Worm (Caenorhabditis elegans) whole organism, L1 larva: Measurements from ENCODE around the gene str-141.

Source experiments
- aha-1 ChIP-seq: fragments of 150-350 bp; optimal IDR thresholded peaks from 2 replicates; lab custom pipeline; 2014; ENCODE audit warnings: missing biosample characterization, missing genetic modification characterization
- lin-35 ChIP-seq, 2 experiments: fragments of 150-350 bp; optimal IDR thresholded peaks; 2 replicates each; lab custom pipeline; 2014; ENCODE audit warnings: missing biosample characterization in 2 of 2, missing genetic modification characterization in 2 of 2, missing genetic modification reagents in 2 of 2
- nhr-76 ChIP-seq: sonication (generic microtip); optimal IDR thresholded peaks from 2 replicates; lab custom pipeline; 2017; ENCODE audit warnings: missing biosample characterization, missing genetic modification characterization

DNA sequence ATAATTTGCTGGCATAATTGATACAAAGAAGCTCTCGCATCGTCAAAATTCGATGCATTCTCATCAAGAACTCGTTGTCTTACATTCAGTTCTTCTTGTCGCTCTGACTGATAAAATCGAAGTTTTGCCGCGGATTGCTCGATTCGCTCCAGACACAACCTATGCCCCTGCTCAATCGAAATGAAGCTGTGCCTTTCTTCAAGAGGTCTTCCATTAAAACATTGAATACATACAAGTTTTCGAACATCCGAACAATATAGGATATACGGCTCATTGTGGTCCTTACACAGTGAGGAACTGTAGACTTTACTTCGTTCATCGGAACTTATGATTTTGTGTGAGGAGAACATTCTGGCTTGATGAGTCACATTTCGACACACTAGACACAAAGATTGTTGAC, 2.8 kb downstream of the str-141 start:
- TF ChIP-seq nhr-76 (tag; lab: Kevin White, UChicago) (no peak), lin-35 (GFP tag; optimal IDR thresholded peaks at IDR 0.05; lab: Kevin White, UChicago) (no peak), aha-1 (tag; lab: Kevin White, UChicago) (no peak)
